Fruit fly (Drosophila melanogaster): Measurements from ENCODE around the gene kst.

The kst gene

DNA sequence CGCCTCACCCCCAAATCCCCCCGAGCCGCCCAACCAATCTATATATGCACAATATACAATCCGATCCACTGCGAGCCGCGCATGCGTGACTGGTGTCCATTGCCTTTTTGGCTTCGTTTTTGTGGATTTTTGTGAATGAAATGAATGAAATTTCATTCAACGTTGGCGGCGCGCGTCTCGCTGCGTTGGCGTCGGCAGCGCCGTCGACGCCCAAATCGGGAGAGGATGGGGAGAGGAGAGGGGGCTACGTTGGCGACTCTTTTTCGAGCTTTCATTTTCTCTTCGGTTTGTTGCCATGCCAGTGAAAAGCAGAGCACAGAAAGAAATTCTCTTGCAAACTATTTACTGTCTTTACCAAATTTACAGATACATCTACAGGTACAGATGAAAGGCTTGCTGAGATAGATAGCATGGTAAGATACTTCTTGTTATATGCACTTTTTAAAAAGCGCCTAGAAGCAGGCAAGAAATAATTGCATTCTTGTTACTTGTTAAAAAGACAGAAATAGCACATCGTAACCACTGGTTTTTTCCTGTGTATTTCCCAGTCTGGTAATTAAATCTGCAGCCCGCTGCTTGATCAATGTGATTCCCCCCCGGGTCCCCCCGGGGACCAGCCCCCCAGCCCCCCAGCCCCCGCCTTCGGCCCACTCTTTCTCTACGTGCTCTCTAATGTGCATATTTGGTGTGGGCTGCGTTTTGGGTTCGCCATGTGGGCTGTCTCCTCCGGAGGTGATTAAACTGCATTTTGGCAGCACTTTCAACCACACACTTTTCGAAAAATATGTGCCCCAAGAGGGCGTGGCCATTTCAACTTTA, 43.8 kb downstream of the kst start (continued):
- TF ChIP-seq Eip75B (GFP tag; optimal IDR thresholded peaks at IDR 0.05) (no peak), Ets21C (GFP tag; optimal IDR thresholded peaks at IDR 0.05) (no peak), OdsH (GFP tag; optimal IDR thresholded peaks at IDR 0.05) (peak; percentile 53), Eip93F (GFP tag; optimal IDR thresholded peaks at IDR 0.05) (no peak), CG31627 (GFP tag; optimal IDR thresholded peaks at IDR 0.05) (peak; percentile 31), CG6163 (GFP tag; IDR thresholded peaks at IDR 0.05) (peak; percentile 62; the same call in 2 of the 3 replicates), CG3919 (GFP tag; optimal IDR thresholded peaks at IDR 0.05) (peak; percentile 53), cyc (GFP tag; optimal IDR thresholded peaks at IDR 0.05) (peak; percentile 32), Smox (GFP tag; optimal IDR thresholded peaks at IDR 0.05) (peak; percentile 8), CG6792 (GFP tag; optimal IDR thresholded peaks at IDR 0.05) (peak; percentile 29), CG6808 (GFP tag; optimal IDR thresholded peaks at IDR 0.05) (no peak)

DNA sequence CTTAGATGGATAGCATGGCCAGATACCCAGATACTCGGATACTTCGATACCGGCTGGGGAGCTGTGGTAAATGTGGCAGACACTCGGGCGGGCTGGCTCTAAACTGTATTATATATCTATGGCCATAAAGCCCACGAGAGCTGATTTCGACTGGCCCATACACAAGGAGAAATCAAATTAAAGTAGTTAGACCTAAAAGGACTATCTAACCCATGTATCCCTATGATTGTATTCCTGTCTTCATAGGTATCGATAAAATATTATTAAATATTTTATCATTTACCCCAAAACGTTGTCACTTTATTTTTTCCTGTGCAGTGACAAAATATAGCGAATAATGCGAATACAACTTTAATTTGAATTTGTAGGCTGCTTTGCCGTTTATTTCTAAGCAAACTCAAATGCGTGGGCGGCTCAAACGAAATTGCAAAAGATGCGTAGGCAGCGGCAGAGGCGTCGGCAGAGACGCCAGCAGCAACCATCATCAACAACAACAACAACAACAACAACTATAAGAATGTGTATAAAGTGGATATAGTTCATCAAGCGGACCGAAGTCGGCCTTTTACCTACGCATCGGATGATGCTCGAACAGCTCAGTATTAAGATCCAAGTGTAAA, 45.3 kb downstream of the kst start:
- TF ChIP-seq Eip75B (GFP tag; optimal IDR thresholded peaks at IDR 0.05) (no peak), net (GFP tag; optimal IDR thresholded peaks at IDR 0.05) (no peak), Sox102F (GFP tag; optimal IDR thresholded peaks at IDR 0.05) (no peak), cyc (GFP tag; optimal IDR thresholded peaks at IDR 0.05) (no peak), CG6792 (GFP tag; optimal IDR thresholded peaks at IDR 0.05) (no peak), pdm3 (GFP tag; optimal IDR thresholded peaks at IDR 0.05) (peak; percentile 3), CG16779 (tag; optimal IDR thresholded peaks at IDR 0.05) (no peak), ss (GFP tag; optimal IDR thresholded peaks at IDR 0.05) (no peak), CG15336 (GFP tag; IDR thresholded peaks at IDR 0.05) (peak; percentile 73), Hr4 (GFP tag; optimal IDR thresholded peaks at IDR 0.05) (peak; percentile 47), Eip78C (GFP tag) (peak; percentile 19), lz (GFP tag; optimal IDR thresholded peaks at IDR 0.05) (no peak), Ets96B (tag; optimal IDR thresholded peaks at IDR 0.05) (no peak), CG34406 (GFP tag; optimal IDR thresholded peaks at IDR 0.05) (no peak), Gug (GFP tag; IDR thresholded peaks at IDR 0.05) (peak; percentile 54), fd59A (GFP tag; optimal IDR thresholded peaks at IDR 0.05) (no peak), CG11902 (GFP tag; optimal IDR thresholded peaks at IDR 0.05) (no peak), fkh (GFP tag; optimal IDR thresholded peaks at IDR 0.05) (no peak), OdsH (GFP tag; optimal IDR thresholded peaks at IDR 0.05) (no peak), vri (GFP tag; optimal IDR thresholded peaks at IDR 0.05) (no peak), CG11762 (GFP tag; optimal IDR thresholded peaks at IDR 0.05; ENCODE audit: insufficient read depth) (no peak), CG9139 (GFP tag; optimal IDR thresholded peaks at IDR 0.05) (no peak), salr (GFP tag; optimal IDR thresholded peaks at IDR 0.05) (no peak), CG1621 (tag; optimal IDR thresholded peaks at IDR 0.05) (no peak), CG8119 (GFP tag; IDR thresholded peaks at IDR 0.05) (peak; percentile 67), achi (GFP tag; optimal IDR thresholded peaks at IDR 0.05) (peak; percentile 16), spab (GFP tag; optimal IDR thresholded peaks at IDR 0.05) (no peak), dac (GFP tag; optimal IDR thresholded peaks at IDR 0.05) (no peak), CG8319 (GFP tag; optimal IDR thresholded peaks at IDR 0.05) (no peak), CG10669 (GFP tag; optimal IDR thresholded peaks at IDR 0.05) (no peak), dsx (GFP tag; optimal IDR thresholded peaks at IDR 0.05; ENCODE audit: poor library complexity, severe bottlenecking) (no peak), esn (GFP tag; optimal IDR thresholded peaks at IDR 0.05) (no peak), CG6854 (GFP tag; optimal IDR thresholded peaks at IDR 0.05) (no peak), CG4318 (GFP tag; optimal IDR thresholded peaks at IDR 0.05) (peak; percentile 9), CG11294 (GFP tag; IDR thresholded peaks at IDR 0.05) (peak; percentile 41; the same call in 1 of the 2 replicates), CG32006 (GFP tag; optimal IDR thresholded peaks at IDR 0.05) (peak; percentile 35), CG6276 (GFP tag; optimal IDR thresholded peaks at IDR 0.05) (peak; percentile 41), eg (GFP tag; IDR thresholded peaks at IDR 0.05) (peak; percentile 82), Hr38 (GFP tag; optimal IDR thresholded peaks at IDR 0.05) (no peak), acj6 (GFP tag; optimal IDR thresholded peaks at IDR 0.05) (no peak), Ets21C (GFP tag; optimal IDR thresholded peaks at IDR 0.05) (no peak), CG6163 (GFP tag; IDR thresholded peaks at IDR 0.05) (peak; percentile 64)

Measured in whole organism, prepupa.